Worm (Caenorhabditis elegans) whole organism, midembryonic: Measurements from ENCODE around the gene ZK1320.2.

Experiments used
- T22C8.4 ChIP-seq: fragments of 200-800 bp; sonication (Bioruptor generic); IDR thresholded peaks from 2 replicates; pipeline ENCODE4 v1.3.6; 2022; ENCODE audit warnings: missing genetic modification characterization, missing compliant biosample characterization
- cog-1 ChIP-seq: sonication (generic microtip); optimal IDR thresholded peaks from 2 replicates; lab custom pipeline; 2016; ENCODE audit warnings: missing genetic modification characterization, missing compliant biosample characterization
- flt-1 ChIP-seq: fragments of 200-800 bp; sonication (Bioruptor generic); IDR thresholded peaks from 2 replicates; pipeline ENCODE4 v1.3.6; 2022; ENCODE audit warnings: missing genetic modification characterization, missing compliant biosample characterization
- klf-2 ChIP-seq: fragments of 200-800 bp; sonication (Bioruptor generic); conservative IDR thresholded peaks from 2 replicates; pipeline ENCODE4 v1.3.6; 2022; ENCODE audit warnings: missing genetic modification reagents, missing genetic modification characterization, missing compliant biosample characterization
- med-1 ChIP-seq: sonication (generic microtip); optimal IDR thresholded peaks from 2 replicates; lab custom pipeline; 2017; ENCODE audit warnings: missing genetic modification characterization, mild to moderate bottlenecking, missing compliant biosample characterization, antibody characterized with exemption, missing genetic modification reagents; ENCODE audit not compliant: insufficient read depth
- ref-1 ChIP-seq: fragments of 200-800 bp; sonication (Bioruptor generic); conservative IDR thresholded peaks from 2 replicates; pipeline ENCODE4 v1.3.6; 2022; ENCODE audit warnings: missing genetic modification reagents, missing genetic modification characterization, missing compliant biosample characterization
- tab-1 ChIP-seq: fragments of 200-800 bp; sonication (Bioruptor generic); IDR thresholded peaks from 2 replicates; pipeline ENCODE4 v1.3.6; 2022; ENCODE audit warnings: missing genetic modification characterization, missing compliant biosample characterization
- ztf-23 ChIP-seq: fragments of 200-800 bp; sonication (Bioruptor generic); IDR thresholded peaks from 2 replicates; pipeline ENCODE4 v1.3.6; 2022; ENCODE audit warnings: missing genetic modification reagents, missing genetic modification characterization, missing compliant biosample characterization
- ztf-29 ChIP-seq: fragments of 200-800 bp; sonication (Bioruptor generic); IDR thresholded peaks from 2 replicates; pipeline ENCODE4 v1.3.6; 2022; ENCODE audit warnings: missing genetic modification reagents, missing genetic modification characterization, missing compliant biosample characterization

Gene ZK1320.2

ce11 chrII:9682044-9682443 lies 23.2 kb upstream of the ZK1320.2 start:
- TF ChIP-seq klf-2 (GFP tag; lab: Robert Waterston, UW) (no peak), med-1 (GFP tag; lab: Kevin White, UChicago) (no peak), flt-1 (GFP tag; lab: Robert Waterston, UW) (no peak), ztf-29 (GFP tag; lab: Robert Waterston, UW) (no peak), ztf-23 (no peak), T22C8.4 (GFP tag; lab: Robert Waterston, UW) (no peak), ref-1 (GFP tag; lab: Robert Waterston, UW) (no peak), tab-1 (GFP tag; lab: Robert Waterston, UW) (no peak), cog-1 (tag; lab: Kevin White, UChicago) (no peak)

DNA sequence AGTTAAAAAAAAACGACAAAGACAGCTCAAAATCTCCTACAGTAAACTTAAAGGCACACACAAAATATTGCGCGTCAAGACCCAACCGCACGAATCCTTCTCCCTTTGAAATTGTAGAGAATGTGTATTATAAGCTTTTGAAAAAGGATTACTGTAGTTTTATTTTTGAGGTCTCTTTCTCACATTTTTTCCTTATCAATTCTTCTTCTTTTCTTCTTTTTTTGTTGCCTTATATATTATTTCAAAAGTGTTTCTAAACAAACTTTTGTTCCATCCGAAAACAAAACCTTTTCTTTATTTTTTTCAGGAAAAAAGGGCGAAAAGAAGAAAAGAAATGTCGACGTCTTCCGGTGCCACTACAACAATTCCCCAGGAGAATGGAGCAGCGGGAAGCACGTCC lies 21.7 kb upstream of the ZK1320.2 start, which contains the start of gene ZK1320.13:
Gene ZK1320.13, plus strand, starts transcription at position 301 of the 400 bp plus-strand sequence.
- TF ChIP-seq klf-2 (GFP tag; lab: Robert Waterston, UW): no peak
- no peak for TF ChIP-seq ref-1 (GFP tag; lab: Robert Waterston, UW)

DNA sequence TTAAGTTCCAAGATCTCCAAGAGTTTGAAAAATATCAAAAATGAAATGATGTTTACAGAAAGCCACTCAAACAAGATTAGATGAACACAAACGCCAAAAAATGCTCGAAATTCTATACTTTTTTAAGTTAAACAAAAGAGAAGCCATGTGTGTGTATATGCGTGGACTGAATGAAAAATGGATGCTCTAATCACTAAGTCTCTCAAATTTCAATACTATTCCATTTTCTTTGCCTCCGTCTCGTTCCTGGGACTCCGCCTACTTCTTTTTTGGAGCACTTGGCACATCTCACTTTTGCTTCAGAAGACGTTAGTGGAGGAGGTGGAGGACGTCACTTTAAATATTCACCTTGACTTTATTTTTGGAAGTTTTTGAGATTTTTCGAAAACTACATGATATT lies 21.0 kb upstream of the ZK1320.2 start:
- TF ChIP-seq cog-1 (tag; lab: Kevin White, UChicago) (no peak), med-1 (GFP tag; lab: Kevin White, UChicago) (no peak), ref-1 (GFP tag; lab: Robert Waterston, UW) (no peak), ztf-29 (GFP tag; lab: Robert Waterston, UW) (no peak), tab-1 (GFP tag; lab: Robert Waterston, UW) (no peak), flt-1 (GFP tag; lab: Robert Waterston, UW) (no peak), ztf-23 (no peak), T22C8.4 (GFP tag; lab: Robert Waterston, UW) (no peak), klf-2 (GFP tag; lab: Robert Waterston, UW) (no peak)

DNA sequence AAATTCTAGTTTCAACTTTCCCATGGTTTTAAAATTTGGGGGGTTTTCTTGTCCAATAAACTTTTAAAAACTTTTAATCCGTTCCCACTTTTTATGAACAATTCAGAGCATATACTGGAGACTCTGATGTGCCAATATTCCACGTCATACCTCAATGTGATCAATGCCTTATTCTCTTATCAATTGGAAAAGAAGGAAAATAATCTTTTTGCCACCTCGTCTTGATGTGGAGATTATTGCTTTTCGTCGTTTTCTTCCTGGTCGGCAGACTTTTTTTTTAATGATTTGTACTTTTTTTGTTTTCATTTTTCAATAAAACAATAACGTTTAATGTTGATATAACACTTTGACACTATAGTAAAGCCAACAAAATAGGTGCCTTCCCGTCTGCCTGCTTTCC lies 18.7 kb upstream of the ZK1320.2 start:
- TF ChIP-seq T22C8.4 (GFP tag; lab: Robert Waterston, UW) (no peak), ztf-29 (GFP tag; lab: Robert Waterston, UW) (no peak), ztf-23 (no peak), cog-1 (tag; lab: Kevin White, UChicago) (no peak), ref-1 (GFP tag; lab: Robert Waterston, UW) (no peak), klf-2 (GFP tag; lab: Robert Waterston, UW) (no peak), flt-1 (GFP tag; lab: Robert Waterston, UW) (no peak), med-1 (GFP tag; lab: Kevin White, UChicago) (no peak), tab-1 (GFP tag; lab: Robert Waterston, UW) (no peak)

DNA sequence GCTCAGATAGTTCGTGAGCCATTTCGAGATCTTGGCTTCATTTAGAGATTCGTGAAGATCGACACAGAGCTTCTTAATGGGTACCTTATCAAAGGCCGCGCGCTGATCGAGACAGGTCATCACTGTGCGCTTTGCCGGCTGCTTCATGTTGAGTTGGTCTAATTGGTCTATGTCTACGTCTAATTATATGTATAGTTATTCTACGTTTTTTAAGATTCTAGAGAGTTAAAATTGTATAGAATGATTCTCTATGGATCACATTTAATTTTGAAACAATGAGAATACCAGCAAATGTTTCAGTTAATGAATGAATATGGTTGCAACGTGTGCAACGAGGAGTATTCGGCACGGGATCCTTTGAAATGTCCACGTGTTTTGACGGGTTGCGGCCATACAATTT lies 15.9 kb upstream of the ZK1320.2 start, which contains the start of gene arc-1:
Gene arc-1, plus strand, starts transcription at position 301 of the 400 bp plus-strand sequence.
- TF ChIP-seq tab-1 (GFP tag; lab: Robert Waterston, UW) (no peak), T22C8.4 (GFP tag; lab: Robert Waterston, UW) (no peak), klf-2 (GFP tag; lab: Robert Waterston, UW) (no peak), ztf-29 (GFP tag; lab: Robert Waterston, UW) (no peak), ztf-23 (no peak), med-1 (GFP tag; lab: Kevin White, UChicago) (no peak), ref-1 (GFP tag; lab: Robert Waterston, UW) (no peak), flt-1 (GFP tag; lab: Robert Waterston, UW) (no peak), cog-1 (tag; lab: Kevin White, UChicago) (no peak)

DNA sequence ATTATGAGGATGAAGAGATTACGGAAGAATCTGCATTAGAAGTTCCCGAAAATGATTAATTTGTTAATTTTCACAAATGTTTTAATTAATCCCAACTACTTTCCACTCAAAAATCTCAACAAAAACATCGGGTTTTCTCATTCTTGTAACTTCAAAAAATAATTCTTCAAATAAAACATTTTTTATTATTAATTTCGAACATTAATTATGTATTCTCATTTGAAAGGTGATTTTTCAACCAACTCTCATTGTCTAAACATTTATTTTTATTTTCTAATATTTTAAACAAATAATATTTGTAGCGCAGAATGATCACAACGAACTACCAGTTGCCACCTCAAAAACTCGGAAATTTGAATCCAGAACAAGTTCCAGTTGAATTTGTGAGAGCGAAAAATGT lies 12.5 kb upstream of the ZK1320.2 start, which contains the start of gene ZK1320.7:
Gene ZK1320.7, plus strand, starts transcription at position 301 of the 400 bp plus-strand sequence.
- no peak for TF ChIP-seq ref-1 (GFP tag; lab: Robert Waterston, UW)
- no peak for TF ChIP-seq flt-1 (GFP tag; lab: Robert Waterston, UW)
- TF ChIP-seq med-1 (GFP tag; lab: Kevin White, UChicago): no peak
- TF ChIP-seq T22C8.4 (GFP tag; lab: Robert Waterston, UW): no peak

DNA sequence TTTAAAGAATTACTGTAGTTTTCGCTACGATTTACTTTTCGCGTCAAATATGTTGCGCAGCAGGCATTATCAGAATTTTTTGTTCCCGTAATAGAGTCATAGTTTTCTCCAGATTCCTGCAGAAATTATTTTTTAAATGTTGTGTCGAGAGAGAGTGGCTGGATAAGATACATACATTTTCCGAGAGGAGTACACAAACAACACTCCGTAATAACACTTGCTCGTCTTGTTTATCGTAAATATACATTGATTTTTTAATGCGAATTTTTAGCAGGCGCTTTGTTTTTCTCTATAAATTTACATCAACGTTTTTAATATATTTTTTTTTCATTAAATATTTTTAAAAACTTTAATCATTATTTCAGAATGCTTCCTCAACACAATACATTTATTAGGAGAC lies 10.2 kb upstream of the ZK1320.2 start, which contains the start of gene taf-8:
Gene taf-8, plus strand, starts transcription at position 360 of the 400 bp plus-strand sequence.
- TF ChIP-seq flt-1 (GFP tag; lab: Robert Waterston, UW) (no peak), klf-2 (GFP tag; lab: Robert Waterston, UW) (no peak), med-1 (GFP tag; lab: Kevin White, UChicago) (no peak), T22C8.4 (GFP tag; lab: Robert Waterston, UW) (0 out of 2 replicates have a peak, but pooled peaks have one; percentile 23), ref-1 (GFP tag; lab: Robert Waterston, UW) (no peak), ztf-23 (no peak), ztf-29 (GFP tag; lab: Robert Waterston, UW) (no peak)

DNA sequence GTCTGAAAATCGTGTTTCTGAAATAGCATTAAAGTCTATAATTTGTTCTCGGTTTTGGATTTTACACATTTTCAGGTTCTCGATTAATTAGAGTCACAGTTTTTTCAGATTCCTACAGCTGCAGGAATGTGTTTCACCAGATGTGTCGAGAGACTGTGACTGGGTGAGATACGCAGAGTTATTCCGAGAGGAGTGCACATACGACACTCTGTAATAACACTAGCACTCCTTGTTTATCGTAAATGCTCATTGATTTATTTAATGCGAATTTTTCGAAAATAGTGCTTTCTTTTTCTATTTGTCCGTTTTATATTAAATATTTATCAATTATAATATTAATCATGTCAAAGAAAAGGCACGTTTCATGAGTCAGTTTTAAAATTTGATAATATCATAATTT lies 8.6 kb upstream of the ZK1320.2 start, which contains the start of gene ZK1320.11:
Gene ZK1320.11, plus strand, starts transcription at position 243 of the 400 bp plus-strand sequence.
- TF ChIP-seq klf-2 (GFP tag; lab: Robert Waterston, UW) (no peak), T22C8.4 (GFP tag; lab: Robert Waterston, UW) (no peak)

DNA sequence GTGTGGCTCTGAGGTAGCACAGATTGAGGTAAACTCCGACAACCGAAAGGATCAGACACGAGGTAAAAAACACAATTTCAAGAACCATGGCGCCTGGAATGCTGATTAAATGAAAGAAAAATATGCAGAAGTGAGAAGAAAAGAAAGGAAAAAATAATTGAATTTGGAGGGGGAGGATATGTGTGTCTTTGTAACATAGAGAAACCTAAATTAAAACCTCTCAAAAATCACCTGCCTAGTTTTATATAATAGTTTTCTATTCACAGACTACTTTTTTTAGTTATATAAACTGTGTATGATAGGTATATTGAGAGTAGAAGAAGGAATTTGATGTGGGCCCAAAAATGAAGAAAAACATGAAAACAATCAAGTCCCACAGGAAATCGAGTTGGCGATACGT lies 6.8 kb upstream of the ZK1320.2 start, which contains the start of gene ZK1320.5:
Gene ZK1320.5, minus strand, starts transcription at position 101 of the 400 bp plus-strand sequence.
- TF ChIP-seq T22C8.4 (GFP tag; lab: Robert Waterston, UW) (no peak), tab-1 (GFP tag; lab: Robert Waterston, UW) (no peak), ref-1 (GFP tag; lab: Robert Waterston, UW) (no peak), klf-2 (GFP tag; lab: Robert Waterston, UW) (no peak), flt-1 (GFP tag; lab: Robert Waterston, UW) (no peak), cog-1 (tag; lab: Kevin White, UChicago) (no peak), ztf-23 (no peak), med-1 (GFP tag; lab: Kevin White, UChicago) (no peak), ztf-29 (GFP tag; lab: Robert Waterston, UW) (no peak)
